Worm (Caenorhabditis elegans): ENCODE data around the gene ctns-1.

DNA sequence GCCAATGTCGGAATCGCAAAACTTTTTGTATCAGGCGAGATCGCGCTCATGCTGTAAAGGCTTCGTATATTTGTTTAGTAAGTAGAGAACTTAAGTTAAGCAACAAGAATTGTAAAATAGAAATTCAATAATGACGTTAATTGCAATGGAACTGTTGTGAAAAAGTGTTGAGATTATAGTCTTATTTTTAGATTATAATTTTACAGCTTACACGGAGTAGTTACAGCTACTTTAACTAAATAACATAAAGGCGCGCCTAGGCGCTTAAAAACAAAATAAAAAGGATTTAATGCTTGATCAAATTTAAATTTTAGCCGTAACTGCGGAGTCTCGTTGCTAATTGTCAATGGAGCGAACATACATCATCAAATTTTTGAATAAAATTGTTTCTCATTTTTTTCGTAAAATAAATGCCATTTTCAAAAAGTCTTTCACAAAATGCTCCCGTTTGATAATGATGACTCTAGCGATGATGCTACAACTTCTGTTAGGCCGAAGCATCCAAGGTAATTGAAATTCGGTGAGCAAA, 25.5 kb upstream of the ctns-1 start, which contains the start of the genes emb-27 and rrf-3:
- TF ChIP-seq nfya-1 (tag; optimal IDR thresholded peaks at IDR 0.05) (no peak), T23F11.4 (GFP tag; optimal IDR thresholded peaks at IDR 0.05) (no peak), F13H6.1 (tag; optimal IDR thresholded peaks at IDR 0.05) (no peak), ama-1 (optimal IDR thresholded peaks at IDR 0.05) (no peak)

Measured in whole organism, late embryonic.